Worm (Caenorhabditis elegans): ENCODE measurements around the gene F38C2.7.

DNA sequence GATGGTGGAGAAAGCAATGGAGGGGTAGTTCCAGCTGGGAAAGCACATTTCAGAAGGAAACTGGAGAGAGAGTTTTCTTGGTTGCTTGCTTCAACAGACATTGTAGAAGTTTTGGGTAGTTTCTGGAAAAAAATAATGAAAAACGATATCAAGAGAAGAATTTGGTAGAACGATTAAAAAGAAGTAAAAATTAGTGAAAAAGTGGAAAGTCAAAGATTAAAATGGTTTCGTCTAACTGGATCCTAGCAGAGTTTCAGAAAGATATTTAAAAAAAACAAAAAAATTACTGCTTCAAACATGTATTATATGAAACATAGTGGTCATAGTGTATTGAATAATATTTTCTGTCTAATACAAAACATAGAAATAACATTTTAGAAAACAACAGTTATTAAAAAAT, at the start of gene F38C2.7:
- TF ChIP-seq unc-62 (GFP tag; optimal IDR thresholded peaks at IDR 0.05) (no peak), sma-9 (GFP tag; optimal IDR thresholded peaks at IDR 0.05) (no peak), sma-9 (tag; optimal IDR thresholded peaks at IDR 0.05) (no peak)

All from whole organism, L2 larva.